Worm (Caenorhabditis elegans) whole organism, L4 larva: ENCODE data around the gene sre-11.
A peak's percentile ranks its signal among the peaks of the same experiment; 100 is the strongest.
"Not testable (repeated sequence)": the region's sequence is repeated elsewhere in the genome, so short reads cannot be mapped to it uniquely, and the experiment has no call there.

ENCODE experiments used
- F49E8.2 ChIP-seq: sonication (generic microtip); optimal IDR thresholded peaks from 2 replicates; lab custom pipeline; 2016; ENCODE audit warnings: missing compliant biosample characterization, mild to moderate bottlenecking, missing genetic modification characterization, borderline replicate concordance
- T20F7.1 ChIP-seq: fragments of 200-800 bp; sonication (Bioruptor generic); optimal IDR thresholded peaks from 2 replicates; lab custom pipeline; 2018; ENCODE audit warnings: mild to moderate bottlenecking, missing genetic modification characterization, missing compliant biosample characterization
- ama-1 ChIP-seq: fragments of 150-350 bp; optimal IDR thresholded peaks from 2 replicates; lab custom pipeline; 2014; ENCODE audit warnings: inconsistent platforms, mixed read lengths
- ceh-20 ChIP-seq: fragments of 200-800 bp; sonication (Bioruptor generic); IDR thresholded peaks from 2 replicates; pipeline ENCODE4 v1.3.6; 2022; ENCODE audit warnings: missing genetic modification reagents, missing genetic modification characterization, missing compliant biosample characterization
- ceh-62 ChIP-seq: sonication (generic microtip); optimal IDR thresholded peaks from 2 replicates; lab custom pipeline; 2017; ENCODE audit warnings: missing biosample characterization, missing genetic modification characterization
- ctbp-1 ChIP-seq: fragments of 200-800 bp; sonication (Bioruptor generic); IDR thresholded peaks from 2 replicates; pipeline ENCODE4 v1.3.6; 2022; ENCODE audit warnings: missing genetic modification reagents, missing genetic modification characterization, missing compliant biosample characterization
- daf-16 ChIP-seq, 3 experiments: sonication (generic microtip); optimal IDR thresholded peaks; 2 replicates each; lab custom pipeline; 2016 to 2017; ENCODE audit warnings: missing genetic modification characterization in 3 of 3, missing genetic modification reagents in 3 of 3, mild to moderate bottlenecking in 2 of 3, missing compliant biosample characterization in 2 of 3, missing biosample characterization in 1 of 3, moderate library complexity in 1 of 3
- dpl-1 ChIP-seq: fragments of 150-350 bp; optimal IDR thresholded peaks from 2 replicates; lab custom pipeline; 2014; ENCODE audit warnings: missing biosample characterization, missing genetic modification reagents, missing genetic modification characterization
- egl-43 ChIP-seq: fragments of 200-800 bp; sonication (Bioruptor generic); IDR thresholded peaks from 2 replicates; pipeline ENCODE4 v1.3.6; 2022; ENCODE audit warnings: missing genetic modification reagents, missing genetic modification characterization, missing compliant biosample characterization
- hmg-1.1 ChIP-seq: fragments of 200-800 bp; sonication (Bioruptor generic); IDR thresholded peaks from 2 replicates; pipeline ENCODE4 v1.3.6; 2022; ENCODE audit warnings: missing genetic modification reagents, missing genetic modification characterization, missing compliant biosample characterization
- lin-13 ChIP-seq: fragments of 150-350 bp; optimal IDR thresholded peaks from 2 replicates; lab custom pipeline; 2014; ENCODE audit warnings: missing biosample characterization, missing genetic modification reagents, missing genetic modification characterization
- lir-3 ChIP-seq: sonication (generic microtip); optimal IDR thresholded peaks from 2 replicates; lab custom pipeline; 2016; ENCODE audit warnings: mild to moderate bottlenecking, missing genetic modification characterization, missing compliant biosample characterization
- madf-5 ChIP-seq, 2 experiments: fragments of 200-800 bp; sonication (Bioruptor generic); IDR thresholded peaks; 2 replicates each; pipeline ENCODE4 v1.3.6; 2022; ENCODE audit warnings: missing compliant biosample characterization in 2 of 2, missing genetic modification characterization in 2 of 2
- madf-9 ChIP-seq: fragments of 200-800 bp; sonication (Bioruptor generic); conservative IDR thresholded peaks from 2 replicates; pipeline ENCODE4 v1.3.6; 2022; ENCODE audit warnings: missing genetic modification reagents, missing genetic modification characterization, missing compliant biosample characterization
- mep-1 ChIP-seq: fragments of 150-350 bp; sonication (generic microtip); optimal IDR thresholded peaks from 3 replicates; lab custom pipeline; 2014; ENCODE audit warnings: missing biosample characterization, missing genetic modification characterization
- mxl-3 ChIP-seq: fragments of 200-800 bp; sonication (Bioruptor generic); optimal IDR thresholded peaks from 2 replicates; lab custom pipeline; 2018; ENCODE audit warnings: mild to moderate bottlenecking, missing genetic modification characterization, missing compliant biosample characterization
- nhr-11 ChIP-seq: fragments of 150-350 bp; optimal IDR thresholded peaks from 2 replicates; lab custom pipeline; 2014; ENCODE audit warnings: missing biosample characterization, missing genetic modification characterization
- nhr-25 ChIP-seq: sonication (generic microtip); optimal IDR thresholded peaks from 2 replicates; lab custom pipeline; 2017; ENCODE audit warnings: missing genetic modification characterization, mild to moderate bottlenecking, missing compliant biosample characterization, antibody characterized with exemption, moderate library complexity, borderline replicate concordance; ENCODE audit not compliant: insufficient read depth
- set-16 ChIP-seq: fragments of 200-800 bp; sonication (Bioruptor generic); IDR thresholded peaks from 2 replicates; pipeline ENCODE4 v1.3.6; 2022; ENCODE audit warnings: missing genetic modification reagents, missing genetic modification characterization, missing compliant biosample characterization
- skn-1 ChIP-seq: fragments of 150-350 bp; optimal IDR thresholded peaks from 2 replicates; lab custom pipeline; 2014; ENCODE audit warnings: missing biosample characterization, missing genetic modification characterization
- snpc-1.2 ChIP-seq: fragments of 200-800 bp; sonication (Bioruptor generic); IDR thresholded peaks from 2 replicates; pipeline ENCODE4 v1.3.6; 2022; ENCODE audit warnings: missing genetic modification reagents, missing genetic modification characterization, missing compliant biosample characterization
- snpc-4 ChIP-seq: fragments of 150-350 bp; optimal IDR thresholded peaks from 2 replicates; lab custom pipeline; 2014; ENCODE audit warnings: missing biosample characterization, missing genetic modification characterization
- spr-3 ChIP-seq: fragments of 200-800 bp; sonication (Bioruptor generic); optimal IDR thresholded peaks from 2 replicates; lab custom pipeline; 2018; ENCODE audit warnings: mild to moderate bottlenecking, missing genetic modification characterization, missing compliant biosample characterization
- unc-62 ChIP-seq, 3 experiments: fragments of 150-350 bp in 1 of 3; sonication (generic microtip); optimal IDR thresholded peaks in 2 of 3; peaks in 1 of 3; 1 replicate in 1 of 3; 2 replicates in 2 of 3; lab custom pipeline; 2014 to 2017; ENCODE audit warnings: missing biosample characterization in 3 of 3, missing genetic modification characterization in 3 of 3, missing genetic modification reagents in 3 of 3, missing genotype in 1 of 3
- zfp-2 ChIP-seq: sonication (generic microtip); optimal IDR thresholded peaks from 2 replicates; lab custom pipeline; 2016; ENCODE audit warnings: mild to moderate bottlenecking, missing genetic modification characterization, missing compliant biosample characterization
- zip-11 ChIP-seq: fragments of 200-800 bp; sonication (Bioruptor generic); IDR thresholded peaks from 2 replicates; pipeline ENCODE4 v1.3.6; 2022; ENCODE audit warnings: missing genetic modification characterization, missing compliant biosample characterization
- zip-2 ChIP-seq: fragments of 150-350 bp; optimal IDR thresholded peaks from 2 replicates; lab custom pipeline; 2014; ENCODE audit warnings: missing biosample characterization, missing genetic modification characterization

Gene sre-11

DNA sequence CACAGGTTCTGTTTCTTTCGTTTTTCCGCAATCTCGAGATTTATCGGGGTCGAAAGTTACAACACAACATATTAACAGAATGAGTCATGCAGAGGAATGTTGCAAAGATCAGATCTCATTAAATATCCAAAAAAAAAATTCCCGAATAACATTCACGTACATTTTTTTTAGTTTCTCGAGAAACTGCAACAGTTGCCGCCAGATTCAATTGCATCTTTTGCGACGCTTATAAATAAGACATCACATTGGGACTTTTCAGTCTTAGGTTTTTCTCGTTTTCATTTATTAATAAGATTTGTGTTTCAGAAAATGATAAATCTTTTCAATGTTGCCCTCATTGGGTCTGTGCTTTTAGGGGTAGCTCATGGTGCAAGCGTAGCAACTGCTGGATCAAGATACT is 29.9 kb upstream of the sre-11 start, which contains the start of gene ZK105.1:
Gene ZK105.1, plus strand, starts transcription at position 301 of the 400 bp plus-strand sequence.
- TF ChIP-seq daf-16 (GFP tag; optimal IDR thresholded peaks at IDR 0.05; lab: Kevin White, UChicago) (peak in 1 of 2 experiments; percentile 3), daf-16 (tag; optimal IDR thresholded peaks at IDR 0.05; lab: Kevin White, UChicago) (no peak), T20F7.1 (GFP tag; lab: Kevin White, UChicago) (no peak), zfp-2 (no peak)

- no peak for TF ChIP-seq ama-1
- no peak for TF ChIP-seq F49E8.2 (tag; lab: Kevin White, UChicago)
- TF ChIP-seq madf-5 (GFP tag; IDR thresholded peaks at IDR 0.05; lab: Robert Waterston, UW), result no peak
These were observed 29.3 kb upstream of the sre-11 start, which contains the start of gene ZK105.13 for ce11 chrV:7713072-7713471. Gene ZK105.13 (minus strand): TSS chrV:7713172.

ce11 chrV:7708525-7708924 is 24.8 kb upstream of the sre-11 start, which contains the start of gene ZK105.11:
Gene ZK105.11 (minus strand): TSS chrV:7708625.
- no peak for TF ChIP-seq dpl-1 (GFP tag; lab: Kevin White, UChicago)

DNA sequence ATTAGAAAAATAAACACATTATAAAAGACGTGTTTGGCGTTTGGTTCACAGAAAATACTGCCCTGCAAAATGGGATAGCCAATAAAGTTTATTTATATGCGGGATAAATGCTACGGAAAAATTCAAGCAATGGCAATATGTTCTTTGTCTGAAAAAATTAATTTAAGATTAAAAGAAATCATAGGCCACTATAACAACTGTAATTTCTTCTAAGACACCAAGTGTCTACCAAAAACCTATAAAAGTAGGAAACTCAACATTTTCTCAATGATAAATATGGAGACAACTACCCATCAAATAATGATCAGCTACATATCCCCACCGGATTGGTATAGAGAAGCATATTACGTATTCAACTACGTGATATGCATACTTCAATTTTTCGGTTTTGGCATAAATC is 21.6 kb upstream of the sre-11 start, which contains the start of gene srw-3:
Gene srw-3, plus strand, starts transcription at position 301 of the 400 bp plus-strand sequence.
- TF ChIP-seq ceh-62 (tag; lab: Kevin White, UChicago) (no peak), ctbp-1 (GFP tag; lab: Robert Waterston, UW) (no peak), madf-9 (GFP tag; lab: Robert Waterston, UW) (no peak)

DNA sequence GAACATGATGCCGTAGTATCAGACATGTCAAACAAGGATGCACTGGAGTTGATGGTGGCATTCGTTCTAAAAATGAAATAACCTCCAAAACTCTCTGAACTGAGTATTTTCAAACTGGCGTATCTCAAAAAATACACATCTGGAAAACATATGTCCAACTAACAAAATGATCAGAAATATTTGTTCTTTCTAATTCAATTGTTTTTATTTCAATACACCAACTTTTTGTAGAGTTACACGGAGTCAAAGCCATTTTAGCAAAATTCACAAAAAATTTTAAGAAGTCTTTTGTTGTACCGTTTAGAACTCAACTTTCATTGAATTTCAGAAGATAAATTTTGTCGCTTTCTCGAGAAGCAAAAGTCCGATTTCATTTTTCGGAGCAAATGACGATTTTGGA is 19.8 kb upstream of the sre-11 start, which contains the start of gene srsx-40:
Gene srsx-40, minus strand, starts transcription at position 101 of the 400 bp plus-strand sequence.
- not testable (repeated sequence) for TF ChIP-seq ceh-20 (GFP tag; lab: Robert Waterston, UW); skn-1 (tag; lab: Kevin White, UChicago); T20F7.1 (GFP tag; lab: Kevin White, UChicago)

- TF ChIP-seq hmg-1.1 (GFP tag; lab: Robert Waterston, UW), result no peak
- no peak for TF ChIP-seq nhr-25 (tag; lab: Kevin White, UChicago)
- TF ChIP-seq spr-3, result no peak
- TF ChIP-seq mxl-3 (GFP tag; lab: Kevin White, UChicago), result no peak
- no peak for TF ChIP-seq lin-13 (GFP tag; lab: Kevin White, UChicago)
- TF ChIP-seq snpc-4 (tag; lab: Kevin White, UChicago), result no peak
- no peak for TF ChIP-seq egl-43 (GFP tag; lab: Robert Waterston, UW)
- no peak for TF ChIP-seq set-16 (GFP tag; lab: Robert Waterston, UW)
- no peak for TF ChIP-seq snpc-1.2 (GFP tag; lab: Robert Waterston, UW)
- no peak for TF ChIP-seq lir-3 (tag; lab: Kevin White, UChicago)
- TF ChIP-seq nhr-11 (tag; lab: Kevin White, UChicago), result no peak
- no peak for TF ChIP-seq mep-1 (tag; lab: Kevin White, UChicago)
- no peak for TF ChIP-seq zip-11 (GFP tag; lab: Robert Waterston, UW)
These were observed 13.1 kb upstream of the sre-11 start, which contains the start of gene ZK105.3 for ce11 chrV:7696842-7697241. Gene ZK105.3 (plus strand): TSS chrV:7697142.

DNA sequence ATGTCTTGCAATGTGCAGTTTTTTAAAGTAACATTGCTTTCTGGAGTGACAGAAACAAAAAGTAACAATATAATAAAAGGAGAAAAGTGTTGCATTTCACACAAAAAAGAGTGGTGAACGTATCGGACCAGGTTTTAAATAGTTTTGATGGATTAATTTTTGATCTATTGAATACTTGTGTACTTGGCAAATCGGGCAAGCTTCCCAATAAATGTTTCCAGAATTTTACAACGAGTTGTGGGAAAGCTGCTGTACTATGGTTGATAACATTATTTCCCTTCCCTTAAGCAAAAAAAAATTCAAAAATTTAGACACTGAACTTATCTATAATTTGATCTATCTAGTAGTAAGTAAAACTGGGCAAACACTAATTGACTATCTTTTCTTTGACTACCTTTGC is 9.6 kb upstream of the sre-11 start, which contains the start of gene C12D5.10:
Gene C12D5.10, minus strand, starts transcription at position 101 of the 400 bp plus-strand sequence.
- no peak for TF ChIP-seq nhr-11 (tag; lab: Kevin White, UChicago)
- TF ChIP-seq, all 104 proteins: peak for 0

- peak in 1 of 2 experiments; percentile 90 for TF ChIP-seq unc-62 (GFP tag; optimal IDR thresholded peaks at IDR 0.05 in 1 of 2; lab: Kevin White, UChicago)
- no peak for TF ChIP-seq unc-62 (tag; optimal IDR thresholded peaks at IDR 0.05; lab: Kevin White, UChicago)
- TF ChIP-seq zip-2, result no peak
These were observed 6.9 kb upstream of the sre-11 start for ce11 chrV:7690637-7691036.
